Fruit fly (Drosophila melanogaster): ENCODE measurements around the gene Tim9a.

Tim9a gene

DNA sequence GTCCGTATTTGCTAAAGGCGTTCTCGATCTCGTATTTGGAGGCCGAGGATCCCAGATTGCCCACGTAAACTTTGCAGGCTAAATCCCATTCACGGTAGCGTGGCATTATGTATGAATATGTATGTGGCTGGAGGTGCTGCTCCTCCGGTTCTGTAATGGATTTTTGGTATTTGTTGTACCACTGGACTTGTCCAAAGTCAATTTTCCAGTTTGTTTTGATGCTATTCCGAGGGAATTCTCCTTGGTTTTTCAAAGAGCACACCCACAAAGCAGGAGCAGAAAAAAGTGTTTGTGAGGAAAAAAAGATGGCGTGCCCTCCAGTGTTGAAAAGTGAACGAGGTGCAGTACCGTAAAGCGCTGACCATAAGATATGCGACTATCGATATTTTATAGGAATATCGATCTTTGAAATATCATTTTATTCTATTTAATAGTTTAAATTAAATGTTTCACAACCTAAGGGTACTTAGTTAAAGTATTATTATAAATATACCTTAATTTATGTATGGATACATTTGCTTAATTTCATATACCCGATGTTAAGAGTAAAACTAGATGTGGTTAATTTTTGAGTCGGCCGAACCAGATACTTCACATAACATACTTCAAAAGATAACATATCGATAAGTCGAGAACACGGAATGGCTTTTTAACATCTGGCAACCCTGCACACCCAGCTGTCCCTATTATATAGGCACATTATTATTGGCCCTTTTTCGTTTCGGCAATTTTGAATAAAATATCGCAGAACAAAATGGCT, at the start of gene Tim9a, which contains the start of gene Rbp1-like:
Gene Tim9a, plus strand, starts transcription at position 628 of the 760 bp plus-strand sequence.
Gene Rbp1-like, minus strand, starts transcription at position 295 of the 760 bp plus-strand sequence.
- TF ChIP-seq CG17801 (GFP tag; optimal IDR thresholded peaks at IDR 0.05; ENCODE audit: partially characterized antibody) = peak; percentile 52

- peak; percentile 90 for TF ChIP-seq CG17801 (GFP tag; optimal IDR thresholded peaks at IDR 0.05; ENCODE audit: partially characterized antibody)
Observed at dm6 chrX:13337454-13337853, 47.6 kb upstream of the Tim9a start, which contains the start of gene RpS15Aa. RpS15Aa (minus strand) TSS chrX:13337705.

DNA sequence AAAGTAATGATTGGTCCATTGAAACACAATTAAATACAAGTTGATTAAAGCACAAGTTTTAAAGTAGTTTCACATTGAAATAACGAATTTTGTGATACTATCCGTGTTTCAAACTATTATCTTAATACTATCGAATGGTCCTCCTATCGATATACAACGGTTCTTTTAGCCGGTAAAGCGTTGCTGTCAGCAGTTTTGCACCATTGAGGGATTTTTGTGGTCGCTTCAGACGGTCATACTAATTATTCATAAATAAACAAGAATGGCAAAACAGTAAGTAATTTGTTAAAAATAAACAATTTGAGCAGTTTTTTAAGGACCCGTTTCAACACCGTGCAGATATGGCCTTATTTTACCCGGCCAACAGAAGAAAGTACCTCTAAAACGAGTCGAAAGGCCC, 46.9 kb upstream of the Tim9a start, which contains the start of gene CG15747:
Gene CG15747, plus strand, starts transcription at position 206 of the 400 bp plus-strand sequence.
- TF ChIP-seq CG17801 (GFP tag; optimal IDR thresholded peaks at IDR 0.05; ENCODE audit: partially characterized antibody) = no peak

DNA sequence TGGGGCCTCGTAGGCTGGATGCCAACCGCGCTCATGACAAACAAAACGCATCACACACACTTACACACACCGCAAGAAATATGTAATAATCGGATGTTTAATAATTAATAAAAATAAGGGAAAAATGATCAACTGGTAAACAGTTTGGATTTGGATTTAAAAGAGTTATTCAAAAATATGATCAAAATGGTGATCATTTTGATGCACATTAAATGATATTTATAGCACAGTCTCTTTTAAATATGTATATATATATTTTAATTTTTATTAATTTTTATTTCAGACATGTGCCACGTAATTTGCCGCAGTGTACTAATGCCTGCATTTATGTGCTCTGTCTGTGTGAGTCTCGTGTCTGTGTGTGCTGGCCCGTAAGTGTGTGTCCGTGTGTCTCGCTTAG, 39.7 kb upstream of the Tim9a start:
- TF ChIP-seq CG17801 (GFP tag; optimal IDR thresholded peaks at IDR 0.05; ENCODE audit: partially characterized antibody) = no peak

- no peak for TF ChIP-seq CG17801 (GFP tag; optimal IDR thresholded peaks at IDR 0.05; ENCODE audit: partially characterized antibody)
Observed at dm6 chrX:13346998-13347397, 38.0 kb upstream of the Tim9a start.

dm6 chrX:13358240-13358799, 26.7 kb upstream of the Tim9a start:
- TF ChIP-seq CG17801 (GFP tag; optimal IDR thresholded peaks at IDR 0.05; ENCODE audit: partially characterized antibody) = no peak

DNA sequence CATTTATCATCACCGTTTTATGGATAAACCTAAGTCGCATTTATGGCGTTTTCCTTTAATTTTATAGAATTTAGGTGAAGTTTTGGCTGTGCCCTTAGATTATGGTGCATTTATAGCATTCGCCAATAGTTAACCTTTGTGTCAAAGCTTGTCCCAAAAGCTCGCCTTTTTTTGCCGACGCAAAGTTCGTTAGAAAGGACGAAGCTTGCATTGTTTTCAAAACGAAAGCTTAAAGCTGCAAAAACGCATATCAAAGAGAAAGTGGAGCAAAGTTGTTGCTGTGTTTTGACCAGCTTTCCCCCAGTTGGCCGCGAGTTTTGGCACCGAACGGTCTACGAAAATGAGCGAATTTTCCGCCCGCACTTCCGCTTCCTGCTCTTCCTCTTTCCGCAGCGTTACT, 26.1 kb upstream of the Tim9a start, which contains the start of gene Syt12:
Gene Syt12, plus strand, starts transcription at position 301 of the 400 bp plus-strand sequence.
- no peak for TF ChIP-seq CG17801 (GFP tag; optimal IDR thresholded peaks at IDR 0.05; ENCODE audit: partially characterized antibody)

DNA sequence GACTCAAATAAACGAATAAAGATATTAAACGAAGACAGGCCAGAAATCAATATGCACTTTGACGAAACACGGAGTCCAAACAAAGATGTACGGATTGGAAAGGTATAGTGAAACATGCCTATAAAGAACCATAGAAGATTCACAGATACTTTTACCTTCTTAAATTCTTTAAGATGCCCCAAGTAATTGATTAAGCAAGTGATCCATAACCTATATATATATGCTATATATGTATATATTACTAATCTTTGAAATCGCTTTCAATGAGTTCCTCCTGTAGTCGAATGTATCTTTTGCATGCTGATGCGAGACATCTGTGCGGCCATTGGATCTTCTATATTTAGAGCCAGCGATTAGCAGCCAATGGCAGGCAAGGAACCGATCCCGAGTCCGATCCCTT, 16.9 kb upstream of the Tim9a start, which contains the start of gene dmrt11E:
Gene dmrt11E, plus strand, starts transcription at position 43 of the 400 bp plus-strand sequence.
- TF ChIP-seq CG17801 (GFP tag; optimal IDR thresholded peaks at IDR 0.05; ENCODE audit: partially characterized antibody) = no peak

DNA sequence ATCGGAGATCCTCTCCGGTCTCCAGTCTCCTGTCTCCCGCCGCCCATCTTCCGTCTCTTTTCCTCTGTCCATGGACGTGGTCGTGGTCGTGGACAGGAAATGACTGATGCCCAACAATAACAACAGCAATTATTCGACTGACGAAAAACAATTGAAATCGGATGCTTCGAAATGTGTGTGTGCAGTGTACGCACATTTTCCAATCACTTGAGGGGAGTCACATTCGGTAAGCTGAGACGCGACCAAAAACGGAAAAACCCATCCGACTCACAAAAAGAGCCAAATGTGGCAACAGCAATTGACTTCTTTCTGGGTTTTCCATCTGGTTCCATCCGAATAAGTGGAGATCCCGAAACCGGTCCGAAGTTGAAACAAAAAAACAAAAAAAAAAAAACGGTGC, 15.6 kb upstream of the Tim9a start:
- TF ChIP-seq CG17801 (GFP tag; optimal IDR thresholded peaks at IDR 0.05; ENCODE audit: partially characterized antibody) = no peak

dm6 chrX:13370306-13370705, 14.7 kb upstream of the Tim9a start, which contains the start of gene CG1640:
CG1640 (plus strand) TSS chrX:13370606.
- no peak for TF ChIP-seq CG17801 (GFP tag; optimal IDR thresholded peaks at IDR 0.05; ENCODE audit: partially characterized antibody)

DNA sequence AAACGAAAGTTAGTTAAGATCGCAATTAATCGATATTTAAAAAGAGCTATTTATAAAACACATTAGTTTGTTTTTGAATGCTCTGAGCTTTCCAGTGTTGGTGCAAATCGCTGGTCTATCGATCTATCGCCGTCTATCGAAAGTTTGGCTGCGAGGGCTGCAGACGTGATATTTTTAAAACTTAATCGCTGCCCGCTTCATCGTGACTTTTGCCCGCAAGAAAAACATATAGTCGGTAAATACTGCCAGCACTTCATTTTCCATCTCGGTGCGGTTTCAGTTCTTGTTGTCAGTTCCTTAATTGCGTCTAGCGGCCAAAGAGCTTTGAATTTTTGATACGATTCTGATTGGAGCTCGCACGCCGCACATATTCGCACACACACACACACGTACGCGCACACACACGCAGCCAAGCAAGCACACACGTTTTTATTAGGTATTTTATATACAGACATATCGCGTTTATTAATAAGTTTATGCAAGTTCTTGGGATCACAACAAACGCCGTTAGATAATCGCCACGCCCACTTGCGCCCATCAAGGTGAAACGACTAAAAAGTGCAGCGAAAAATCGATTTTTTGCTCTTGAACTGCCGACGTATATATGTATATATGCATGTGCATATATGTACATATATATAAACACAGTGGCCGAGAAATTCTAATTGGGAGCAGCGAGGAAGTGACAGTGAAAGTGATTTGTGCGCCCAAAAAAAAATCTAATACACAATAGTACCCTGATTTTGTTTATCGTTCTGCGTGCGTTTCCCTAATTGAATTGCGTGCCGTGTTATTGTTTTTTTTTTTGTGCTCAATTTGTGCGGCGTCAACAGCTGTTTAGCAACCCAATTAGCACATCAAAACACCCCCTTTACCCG, 13.9 kb upstream of the Tim9a start:
- TF ChIP-seq CG17801 (GFP tag; optimal IDR thresholded peaks at IDR 0.05; ENCODE audit: partially characterized antibody) = peak; percentile 55

dm6 chrX:13371704-13372049, 13.3 kb upstream of the Tim9a start:
- TF ChIP-seq CG17801 (GFP tag; optimal IDR thresholded peaks at IDR 0.05; ENCODE audit: partially characterized antibody) = no peak

dm6 chrX:13372512-13372911, 12.5 kb upstream of the Tim9a start:
- no peak for TF ChIP-seq CG17801 (GFP tag; optimal IDR thresholded peaks at IDR 0.05; ENCODE audit: partially characterized antibody)

DNA sequence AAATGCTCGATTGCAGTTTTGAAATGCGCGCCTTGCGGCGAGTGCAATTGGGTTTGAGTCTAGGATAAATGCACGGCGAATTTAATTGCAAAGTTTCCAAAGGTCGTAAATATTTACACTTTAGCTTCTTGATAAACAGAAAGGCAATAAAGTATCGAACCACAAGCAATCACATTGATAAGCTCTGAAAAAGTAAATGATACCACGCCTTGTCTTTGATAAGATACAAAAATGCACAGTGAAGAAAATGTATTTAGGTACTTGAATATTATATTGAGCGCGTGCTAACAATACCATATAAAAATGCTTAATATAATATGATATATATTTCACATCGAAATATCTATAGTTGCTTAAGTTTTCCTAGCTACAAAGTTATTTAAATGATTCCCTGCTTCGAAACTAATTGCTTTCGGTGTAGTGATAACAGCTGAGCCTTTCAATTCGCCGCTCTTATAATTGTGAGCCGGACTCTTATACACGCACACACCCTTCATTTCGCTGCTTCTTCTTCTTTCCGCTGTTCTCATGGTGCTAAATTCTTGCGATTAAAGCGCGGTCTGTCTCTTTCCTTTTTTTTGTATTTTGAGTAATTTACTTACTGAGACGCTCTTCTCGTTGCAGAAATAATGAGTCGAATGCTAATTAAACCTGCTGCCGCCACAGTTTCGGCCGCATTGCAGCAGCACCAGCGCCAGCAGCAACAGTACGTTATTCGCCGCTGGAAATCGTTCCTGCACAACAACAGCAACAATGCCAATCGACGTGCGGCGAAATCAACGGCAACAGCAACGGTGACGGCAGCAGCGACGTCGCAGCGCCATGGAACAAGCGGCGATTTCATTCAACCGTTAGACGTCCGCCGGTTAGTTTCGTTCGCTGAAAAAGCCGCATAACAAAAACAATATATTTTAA, 11.5 kb upstream of the Tim9a start:
- peak; percentile 48 for TF ChIP-seq CG17801 (GFP tag; optimal IDR thresholded peaks at IDR 0.05; ENCODE audit: partially characterized antibody)

Data from ovary, adult (tissue).